Worm (Caenorhabditis elegans) whole organism, early embryonic: ENCODE results near the gene T22F3.12.

Experiments used
- B0310.2 ChIP-seq: sonication (generic microtip); optimal IDR thresholded peaks from 2 replicates; lab custom pipeline; 2016; ENCODE audit warnings: mild to moderate bottlenecking, missing genetic modification characterization, missing compliant biosample characterization
- F13C5.2 ChIP-seq: sonication (generic microtip); optimal IDR thresholded peaks from 2 replicates; lab custom pipeline; 2017; ENCODE audit warnings: mild to moderate bottlenecking, missing genetic modification characterization, inconsistent platforms, missing compliant biosample characterization
- ama-1 ChIP-seq: fragments of 150-350 bp; optimal IDR thresholded peaks from 2 replicates; lab custom pipeline; 2014
- hmbx-1 ChIP-seq: sonication (generic microtip); optimal IDR thresholded peaks from 2 replicates; lab custom pipeline; 2016; ENCODE audit warnings: mild to moderate bottlenecking, missing genetic modification characterization, missing compliant biosample characterization
- hnd-1 ChIP-seq: sonication (generic microtip); optimal IDR thresholded peaks from 2 replicates; lab custom pipeline; 2016; ENCODE audit warnings: missing genetic modification characterization, missing compliant biosample characterization
- tbx-37 ChIP-seq: fragments of 200-800 bp; sonication (Bioruptor generic); conservative IDR thresholded peaks from 2 replicates; pipeline ENCODE4 v1.3.6; 2022; ENCODE audit warnings: missing genetic modification reagents, missing genetic modification characterization, missing compliant biosample characterization

ce11 chrV:3587633-3588032 is 4.4 kb downstream of the T22F3.12 start:
- peak; percentile 59 for TF ChIP-seq F13C5.2
- TF ChIP-seq hnd-1: peak; percentile 28
- no peak for TF ChIP-seq ama-1 (lab: Kevin White, UChicago)
- no peak for TF ChIP-seq tbx-37 (GFP tag; lab: Robert Waterston, UW)
- peak; percentile 52 for TF ChIP-seq B0310.2
- no peak for TF ChIP-seq hmbx-1 (tag; lab: Kevin White, UChicago)
